Fruit fly (Drosophila melanogaster) whole organism, embryonic: Measurements from ENCODE around the gene wam.

Experiments
- ATbp ChIP-seq: fragments of 200-800 bp; sonication (Bioruptor generic); optimal IDR thresholded peaks from 2 replicates; lab custom pipeline; 2017; ENCODE audit warnings: missing biosample characterization, mild to moderate bottlenecking, missing genetic modification characterization, missing genetic modification reagents
- Aef1 ChIP-seq: fragments of 200-800 bp; sonication (Bioruptor generic); IDR thresholded peaks from 3 replicates; pipeline ENCODE4 v1.3.6; 2022; ENCODE audit warnings: missing biosample characterization, missing genetic modification characterization
- B-H1 ChIP-seq: fragments of 200-800 bp; sonication (Bioruptor generic); IDR thresholded peaks from 3 replicates; pipeline ENCODE4 v1.3.6; 2022; ENCODE audit warnings: missing biosample characterization, missing genetic modification characterization
- B-H2 ChIP-seq: fragments of 200-800 bp; sonication (Bioruptor generic); optimal IDR thresholded peaks from 2 replicates; lab custom pipeline; 2018; ENCODE audit warnings: missing biosample characterization, mild to moderate bottlenecking, missing genetic modification characterization
- BtbVII ChIP-seq: fragments of 200-800 bp; sonication (Bioruptor generic); optimal IDR thresholded peaks from 3 replicates; lab custom pipeline; 2017; ENCODE audit warnings: missing biosample characterization, mild to moderate bottlenecking, missing genetic modification characterization
- CG13624 ChIP-seq: fragments of 200-800 bp; sonication (Bioruptor generic); optimal IDR thresholded peaks from 2 replicates; lab custom pipeline; 2016; ENCODE audit warnings: missing biosample characterization, missing genetic modification characterization
- CG14014 ChIP-seq: fragments of 200-800 bp; sonication (Bioruptor generic); IDR thresholded peaks from 2 replicates; pipeline ENCODE4 v1.3.6; 2022; ENCODE audit warnings: missing biosample characterization, missing genetic modification characterization
- CG1529 ChIP-seq: fragments of 200-800 bp; sonication (Bioruptor generic); optimal IDR thresholded peaks from 3 replicates; lab custom pipeline; 2018; ENCODE audit warnings: missing biosample characterization, missing genetic modification characterization
- CG1832 ChIP-seq: fragments of 200-800 bp; sonication (Bioruptor generic); optimal IDR thresholded peaks from 2 replicates; lab custom pipeline; 2017; ENCODE audit warnings: missing biosample characterization, mild to moderate bottlenecking, missing genetic modification characterization, inconsistent platforms
- CG18619 ChIP-seq: fragments of 200-800 bp; sonication (Bioruptor generic); optimal IDR thresholded peaks from 3 replicates; lab custom pipeline; 2017; ENCODE audit warnings: missing biosample characterization, mild to moderate bottlenecking, missing genetic modification characterization
- CG18764 ChIP-seq: fragments of 200-800 bp; sonication (Bioruptor generic); optimal IDR thresholded peaks from 3 replicates; lab custom pipeline; 2016; ENCODE audit warnings: missing biosample characterization, missing genetic modification characterization
- CG2120 ChIP-seq: fragments of 200-800 bp; sonication (Bioruptor generic); optimal IDR thresholded peaks from 3 replicates; lab custom pipeline; 2016; ENCODE audit warnings: missing biosample characterization, missing genetic modification characterization
- CG2712 ChIP-seq: fragments of 200-800 bp; optimal IDR thresholded peaks from 3 replicates; lab custom pipeline; 2019; ENCODE audit warnings: missing biosample characterization, mild to moderate bottlenecking, missing genetic modification characterization, moderate library complexity
- CG2889 ChIP-seq: fragments of 200-800 bp; sonication (Bioruptor generic); IDR thresholded peaks from 3 replicates; pipeline ENCODE4 v1.3.6; 2022; ENCODE audit warnings: missing biosample characterization, missing genetic modification characterization
- CG30403 ChIP-seq: fragments of 200-800 bp; sonication (Bioruptor generic); optimal IDR thresholded peaks from 3 replicates; lab custom pipeline; 2016; ENCODE audit warnings: missing biosample characterization, missing genetic modification characterization
- CG33213 ChIP-seq: fragments of 200-800 bp; sonication (Bioruptor generic); optimal IDR thresholded peaks from 3 replicates; lab custom pipeline; 2016; ENCODE audit warnings: missing biosample characterization, missing genetic modification characterization
- CG42726 ChIP-seq: fragments of 200-800 bp; sonication (Bioruptor generic); IDR thresholded peaks from 2 replicates; pipeline ENCODE4 v1.3.6; 2022; ENCODE audit warnings: missing biosample characterization, missing genetic modification characterization; ENCODE audit not compliant: partially characterized antibody
- CG4360 ChIP-seq: fragments of 200-800 bp; sonication (Bioruptor generic); IDR thresholded peaks from 2 replicates; pipeline ENCODE4 v1.3.6; 2022; ENCODE audit warnings: missing biosample characterization, missing genetic modification characterization
- CG6272 ChIP-seq: fragments of 200-800 bp; sonication (Bioruptor generic); IDR thresholded peaks from 2 replicates; pipeline ENCODE4 v1.3.6; 2022; ENCODE audit warnings: missing biosample characterization, missing genetic modification characterization
- CG6654 ChIP-seq: fragments of 200-800 bp; sonication (Bioruptor generic); optimal IDR thresholded peaks from 2 replicates; lab custom pipeline; 2017; ENCODE audit warnings: missing biosample characterization, mild to moderate bottlenecking, missing genetic modification characterization
- CG6683 ChIP-seq: fragments of 200-800 bp; sonication (Bioruptor generic); optimal IDR thresholded peaks from 2 replicates; lab custom pipeline; 2017; ENCODE audit warnings: missing biosample characterization, mild to moderate bottlenecking, missing genetic modification characterization, missing genetic modification reagents
- CG6765 ChIP-seq: fragments of 200-800 bp; sonication (Bioruptor generic); optimal IDR thresholded peaks from 3 replicates; lab custom pipeline; 2017; ENCODE audit warnings: missing biosample characterization, mild to moderate bottlenecking, missing genetic modification characterization
- CG7357 ChIP-seq: fragments of 200-800 bp; sonication (Bioruptor generic); IDR thresholded peaks from 3 replicates; pipeline ENCODE4 v1.3.6; 2022; ENCODE audit warnings: missing biosample characterization, missing genetic modification characterization
- CG9797 ChIP-seq: fragments of 200-800 bp; sonication (Bioruptor generic); optimal IDR thresholded peaks from 3 replicates; lab custom pipeline; 2018; ENCODE audit warnings: missing biosample characterization, mild to moderate bottlenecking, missing genetic modification characterization
- Dek ChIP-seq: fragments of 200-800 bp; sonication (Bioruptor generic); optimal IDR thresholded peaks from 3 replicates; lab custom pipeline; 2019; ENCODE audit warnings: missing biosample characterization, mild to moderate bottlenecking, missing genetic modification characterization, moderate library complexity
- Drgx ChIP-seq: fragments of 200-800 bp; sonication (Bioruptor generic); IDR thresholded peaks from 2 replicates; pipeline ENCODE4 v1.3.6; 2022; ENCODE audit warnings: missing biosample characterization, missing genetic modification characterization
- E2f2 ChIP-seq: fragments of 200-800 bp; sonication (Bioruptor generic); IDR thresholded peaks from 2 replicates; pipeline ENCODE4 v1.3.6; 2022; ENCODE audit warnings: missing biosample characterization, missing genetic modification characterization
- Fer2 ChIP-seq: fragments of 200-800 bp; sonication (Bioruptor generic); optimal IDR thresholded peaks from 2 replicates; lab custom pipeline; 2018; ENCODE audit warnings: missing biosample characterization, mild to moderate bottlenecking, missing genetic modification characterization, moderate library complexity
- Hsf ChIP-seq: fragments of 200-800 bp; sonication (Bioruptor generic); optimal IDR thresholded peaks from 3 replicates; lab custom pipeline; 2016; ENCODE audit warnings: missing biosample characterization, missing genetic modification characterization
- Lpt ChIP-seq: fragments of >200 bp; optimal IDR thresholded peaks from 2 replicates; lab custom pipeline; 2018; ENCODE audit warnings: missing biosample characterization, missing genetic modification characterization
- Mrtf ChIP-seq: fragments of 200-800 bp; sonication (Bioruptor generic); IDR thresholded peaks from 3 replicates; pipeline ENCODE4 v1.3.6; 2022; ENCODE audit warnings: missing biosample characterization, missing genetic modification characterization
- Ptx1 ChIP-seq: fragments of 200-800 bp; sonication (Bioruptor generic); IDR thresholded peaks from 2 replicates; pipeline ENCODE4 v1.3.6; 2022; ENCODE audit warnings: missing biosample characterization, missing genetic modification characterization
- Rfx ChIP-seq: fragments of 200-800 bp; sonication (Bioruptor generic); IDR thresholded peaks from 2 replicates; pipeline ENCODE4 v1.3.6; 2022; ENCODE audit warnings: missing biosample characterization, missing genetic modification characterization
- Rx ChIP-seq: fragments of 200-800 bp; sonication (Bioruptor generic); IDR thresholded peaks from 2 replicates; pipeline ENCODE4 v1.3.6; 2022; ENCODE audit warnings: missing biosample characterization, missing genetic modification characterization
- ap ChIP-seq: fragments of 200-800 bp; sonication (Bioruptor generic); IDR thresholded peaks from 2 replicates; pipeline ENCODE4 v1.3.6; 2022; ENCODE audit warnings: missing biosample characterization, missing genetic modification characterization
- ase ChIP-seq: fragments of 200-800 bp; sonication (Bioruptor generic); IDR thresholded peaks from 3 replicates; pipeline ENCODE4 v1.3.6; 2022; ENCODE audit warnings: missing biosample characterization, missing genetic modification characterization
- cato ChIP-seq: fragments of 200-800 bp; sonication (Bioruptor generic); optimal IDR thresholded peaks from 2 replicates; lab custom pipeline; 2016; ENCODE audit warnings: missing biosample characterization, missing genetic modification characterization, borderline replicate concordance
- croc ChIP-seq: fragments of 200-800 bp; sonication (Bioruptor generic); conservative IDR thresholded peaks from 3 replicates; pipeline ENCODE4 v1.3.6; 2022; ENCODE audit warnings: missing biosample characterization, missing genetic modification characterization
- gcm ChIP-seq: fragments of 200-800 bp; sonication (Bioruptor generic); optimal IDR thresholded peaks from 2 replicates; lab custom pipeline; 2019; ENCODE audit warnings: missing biosample characterization, mild to moderate bottlenecking, missing genetic modification characterization, moderate library complexity
- gsb ChIP-seq: fragments of 200-800 bp; sonication (Bioruptor generic); IDR thresholded peaks from 2 replicates; pipeline ENCODE4 v1.3.6; 2022; ENCODE audit warnings: missing biosample characterization, missing genetic modification characterization
- h ChIP-seq: fragments of >200 bp; optimal IDR thresholded peaks from 2 replicates; lab custom pipeline; 2017
- inv ChIP-seq: fragments of 200-800 bp; sonication (Bioruptor generic); IDR thresholded peaks from 2 replicates; pipeline ENCODE4 v1.3.6; 2022; ENCODE audit warnings: missing biosample characterization, missing genetic modification characterization; ENCODE audit not compliant: partially characterized antibody
- jing ChIP-seq: fragments of 200-800 bp; sonication (Bioruptor generic); optimal IDR thresholded peaks from 2 replicates; lab custom pipeline; 2018; ENCODE audit warnings: missing biosample characterization, mild to moderate bottlenecking, missing genetic modification characterization
- ken ChIP-seq: fragments of 200-800 bp; sonication (Bioruptor generic); IDR thresholded peaks from 3 replicates; pipeline ENCODE4 v1.3.6; 2022; ENCODE audit warnings: missing biosample characterization, missing genetic modification characterization
- luna ChIP-seq: fragments of 200-800 bp; sonication (Bioruptor generic); optimal IDR thresholded peaks from 2 replicates; lab custom pipeline; 2016; ENCODE audit warnings: missing biosample characterization, missing genetic modification characterization
- pb ChIP-seq: fragments of 200-800 bp; sonication (Bioruptor generic); optimal IDR thresholded peaks from 3 replicates; lab custom pipeline; 2016; ENCODE audit warnings: missing biosample characterization, missing genetic modification characterization
- prd ChIP-seq, 3 experiments: fragments of >200 bp in 2 of 3; fragments of 200-800 bp in 1 of 3; sonication (Bioruptor generic) in 1 of 3; optimal IDR thresholded peaks in 2 of 3; IDR thresholded peaks in 1 of 3; 2 replicates in 2 of 3; 3 replicates in 1 of 3; pipeline versions ENCODE4 v1.3.6 to Lab custom; 2017 to 2022; ENCODE audit warnings: missing biosample characterization in 1 of 3, missing genetic modification characterization in 1 of 3
- seq ChIP-seq: fragments of 200-800 bp; sonication (Bioruptor generic); IDR thresholded peaks from 2 replicates; pipeline ENCODE4 v1.3.6; 2022; ENCODE audit warnings: missing biosample characterization, missing genetic modification characterization
- tx ChIP-seq: fragments of 200-800 bp; sonication (Bioruptor generic); optimal IDR thresholded peaks from 2 replicates; lab custom pipeline; 2016; ENCODE audit warnings: missing biosample characterization, missing genetic modification characterization
- wor ChIP-seq: fragments of 200-800 bp; sonication (Bioruptor generic); IDR thresholded peaks from 2 replicates; pipeline ENCODE4 v1.3.6; 2022; ENCODE audit warnings: missing biosample characterization, missing genetic modification characterization
- zfh2 ChIP-seq: fragments of 200-800 bp; sonication (Bioruptor generic); optimal IDR thresholded peaks from 2 replicates; lab custom pipeline; 2016; ENCODE audit warnings: missing biosample characterization, missing genetic modification characterization

Gene wam

DNA sequence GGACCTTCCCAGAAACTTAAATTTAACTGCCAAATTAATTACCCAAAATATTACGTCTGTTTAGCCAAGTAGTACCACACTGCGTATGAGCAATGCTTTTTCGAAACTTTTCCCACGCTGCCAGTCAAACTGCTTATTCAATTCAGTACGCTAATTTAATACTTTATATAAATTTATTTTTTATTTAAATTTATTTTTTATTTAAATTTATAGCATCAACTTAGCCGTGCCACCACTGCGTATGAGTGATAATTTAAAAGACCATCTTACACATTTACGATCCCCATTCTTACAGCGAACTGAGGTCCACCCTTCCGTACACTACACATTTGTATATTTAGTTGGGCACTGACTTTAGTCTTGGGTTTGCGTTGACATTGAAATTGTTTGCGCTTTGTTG is 47.7 kb upstream of the wam start (continued):
- TF ChIP-seq inv (GFP tag; lab: Robert Waterston, UW) (no peak), CG9797 (peak; percentile 16), jing (GFP tag; lab: Kevin White, UChicago) (no peak), Rx (GFP tag; lab: Robert Waterston, UW) (0 out of 2 replicates have a peak, but pooled peaks have one; percentile 33), ap (no peak), B-H1 (GFP tag; lab: Robert Waterston, UW) (peak; percentile 33; the same call in 2 of the 3 replicates), Fer2 (tag; lab: Kevin White, UChicago) (peak; percentile 71), CG42726 (GFP tag; lab: Robert Waterston, UW) (no peak), CG33213 (GFP tag; lab: Kevin White, UChicago) (no peak), ATbp (peak; percentile 42), CG18764 (GFP tag; lab: Kevin White, UChicago) (peak; percentile 54), zfh2 (GFP tag; lab: Kevin White, UChicago) (peak; percentile 16), CG2712 (tag; lab: Kevin White, UChicago) (peak; percentile 70), Rfx (GFP tag; lab: Robert Waterston, UW) (peak; percentile 82), CG7357 (peak; percentile 59), CG13624 (GFP tag; lab: Kevin White, UChicago) (no peak)

dm6 chr3R:23334866-23335265 is 47.0 kb upstream of the wam start:
- TF ChIP-seq tx (GFP tag; lab: Kevin White, UChicago) (no peak), ase (GFP tag; lab: Robert Waterston, UW) (no peak), CG18619 (no peak), CG33213 (GFP tag; lab: Kevin White, UChicago) (no peak), Mrtf (no peak), CG6765 (GFP tag; lab: Kevin White, UChicago) (peak; percentile 20), Dek (tag; lab: Kevin White, UChicago) (peak; percentile 24), CG2889 (GFP tag; lab: Robert Waterston, UW) (peak; percentile 29; the same call in 1 of the 3 replicates), gsb (no peak), CG1832 (no peak), cato (no peak), Drgx (GFP tag; lab: Robert Waterston, UW) (peak; percentile 35; the same call in 1 of the 2 replicates), CG9797 (no peak), CG1529 (GFP tag; lab: Kevin White, UChicago) (no peak), CG30403 (GFP tag; lab: Kevin White, UChicago) (peak; percentile 34), Hsf (GFP tag; lab: Kevin White, UChicago) (peak; percentile 31), Lpt (no peak), B-H2 (GFP tag; lab: Kevin White, UChicago) (no peak), luna (GFP tag; lab: Kevin White, UChicago) (peak; percentile 22), pb (GFP tag; lab: Kevin White, UChicago) (no peak), croc (GFP tag; lab: Robert Waterston, UW) (no peak), CG6654 (GFP tag; lab: Kevin White, UChicago) (no peak), CG6272 (GFP tag; lab: Robert Waterston, UW) (no peak), Aef1 (peak; percentile 49; the same call in 2 of the 3 replicates), BtbVII (GFP tag; lab: Kevin White, UChicago) (peak; percentile 24), CG2120 (GFP tag; lab: Kevin White, UChicago) (peak; percentile 80), CG14014 (GFP tag; lab: Robert Waterston, UW) (peak; percentile 47), ken (GFP tag; lab: Robert Waterston, UW) (no peak), gcm (GFP tag; lab: Kevin White, UChicago) (no peak), Ptx1 (GFP tag; lab: Robert Waterston, UW) (peak; percentile 48), wor (GFP tag; lab: Robert Waterston, UW) (no peak), E2f2 (GFP tag; lab: Robert Waterston, UW) (no peak), CG6683 (GFP tag; lab: Kevin White, UChicago) (peak; percentile 25), h (lab: Kevin White, UChicago) (no peak), seq (peak; percentile 58), CG4360 (GFP tag; lab: Robert Waterston, UW) (no peak), prd (optimal IDR thresholded peaks at IDR 0.05; lab: Kevin White, UChicago) (no peak), prd (GFP tag; IDR thresholded peaks at IDR 0.05; lab: Robert Waterston, UW) (peak; percentile 55; the same call in 2 of the 3 replicates)
